Fruit fly (Drosophila melanogaster) whole organism, embryonic: ENCODE results near the gene STUB1.

Experiments
- B-H2 ChIP-seq: fragments of 200-800 bp; sonication (Bioruptor generic); optimal IDR thresholded peaks from 2 replicates; lab custom pipeline; 2018; ENCODE audit warnings: missing biosample characterization, mild to moderate bottlenecking, missing genetic modification characterization
- CG10147 ChIP-seq: fragments of 200-800 bp; sonication (Bioruptor generic); optimal IDR thresholded peaks from 2 replicates; lab custom pipeline; 2019; ENCODE audit warnings: missing biosample characterization, mild to moderate bottlenecking, missing genetic modification characterization, moderate library complexity
- CG10209 ChIP-seq: fragments of 200-800 bp; sonication (Bioruptor generic); optimal IDR thresholded peaks from 3 replicates; lab custom pipeline; 2017; ENCODE audit warnings: missing biosample characterization, mild to moderate bottlenecking, missing genetic modification characterization, missing genetic modification reagents
- CG1024 ChIP-seq: fragments of 200-800 bp; sonication (Bioruptor generic); IDR thresholded peaks from 2 replicates; pipeline ENCODE4 v1.3.6; 2022; ENCODE audit warnings: missing biosample characterization, missing genetic modification characterization
- CG12155 ChIP-seq: fragments of 200-800 bp; sonication (Bioruptor generic); optimal IDR thresholded peaks from 3 replicates; lab custom pipeline; 2016; ENCODE audit warnings: missing biosample characterization, missing genetic modification characterization
- CG12236 ChIP-seq: fragments of 200-800 bp; sonication (Bioruptor generic); optimal IDR thresholded peaks from 2 replicates; lab custom pipeline; 2016; ENCODE audit warnings: missing biosample characterization, missing genetic modification characterization
- CG14014 ChIP-seq: fragments of 200-800 bp; sonication (Bioruptor generic); IDR thresholded peaks from 2 replicates; pipeline ENCODE4 v1.3.6; 2022; ENCODE audit warnings: missing biosample characterization, missing genetic modification characterization
- CG14050 ChIP-seq: fragments of 200-800 bp; sonication (Bioruptor generic); IDR thresholded peaks from 3 replicates; pipeline ENCODE4 v1.3.6; 2022; ENCODE audit warnings: missing biosample characterization, missing genetic modification characterization
- CG15073 ChIP-seq: fragments of 200-800 bp; sonication (Bioruptor generic); optimal IDR thresholded peaks from 2 replicates; lab custom pipeline; 2016; ENCODE audit warnings: missing biosample characterization, missing genetic modification characterization
- CG15601 ChIP-seq: fragments of 200-800 bp; sonication (Bioruptor generic); optimal IDR thresholded peaks from 3 replicates; lab custom pipeline; 2019; ENCODE audit warnings: missing biosample characterization, mild to moderate bottlenecking, missing genetic modification characterization, moderate library complexity
- CG1647 ChIP-seq: fragments of 200-800 bp; sonication (Bioruptor generic); optimal IDR thresholded peaks from 3 replicates; lab custom pipeline; 2016; ENCODE audit warnings: missing biosample characterization, missing genetic modification characterization
- CG17186 ChIP-seq: fragments of 200-800 bp; sonication (Bioruptor generic); optimal IDR thresholded peaks from 3 replicates; lab custom pipeline; 2017; ENCODE audit warnings: missing biosample characterization, missing genetic modification reagents, missing genetic modification characterization
- CG17359 ChIP-seq: fragments of 200-800 bp; sonication (Bioruptor generic); optimal IDR thresholded peaks from 3 replicates; lab custom pipeline; 2018; ENCODE audit warnings: missing biosample characterization, mild to moderate bottlenecking, missing genetic modification characterization, moderate library complexity
- CG18011 ChIP-seq: fragments of 200-800 bp; sonication (Bioruptor generic); optimal IDR thresholded peaks from 2 replicates; lab custom pipeline; 2017; ENCODE audit warnings: missing biosample characterization, missing genetic modification characterization, mild to moderate bottlenecking, moderate library complexity, missing genotype
- CG2202 ChIP-seq: fragments of 200-800 bp; sonication (Bioruptor generic); optimal IDR thresholded peaks from 2 replicates; lab custom pipeline; 2018; ENCODE audit warnings: missing biosample characterization, mild to moderate bottlenecking, missing genetic modification characterization
- CG34376 ChIP-seq: fragments of 200-800 bp; sonication (Bioruptor generic); optimal IDR thresholded peaks from 2 replicates; lab custom pipeline; 2018; ENCODE audit warnings: missing biosample characterization, mild to moderate bottlenecking, missing genetic modification characterization
- CG3995 ChIP-seq: fragments of 200-800 bp; sonication (Bioruptor generic); optimal IDR thresholded peaks from 3 replicates; lab custom pipeline; 2016; ENCODE audit warnings: missing biosample characterization, missing genetic modification characterization
- CG4854 ChIP-seq: fragments of 200-800 bp; sonication (Bioruptor generic); optimal IDR thresholded peaks from 2 replicates; lab custom pipeline; 2016; ENCODE audit warnings: missing biosample characterization, missing genetic modification characterization, inconsistent platforms
- Dbx ChIP-seq: fragments of 200-800 bp; sonication (Bioruptor generic); IDR thresholded peaks from 3 replicates; pipeline ENCODE4 v1.3.6; 2022; ENCODE audit warnings: missing biosample characterization, missing genetic modification characterization
- Elba2 ChIP-seq: fragments of 200-800 bp; sonication (Bioruptor generic); optimal IDR thresholded peaks from 3 replicates; lab custom pipeline; 2016; ENCODE audit warnings: missing biosample characterization, missing genetic modification characterization
- Gug ChIP-seq: fragments of 200-800 bp; sonication (Bioruptor generic); IDR thresholded peaks from 4 replicates; pipeline ENCODE4 v1.3.6; 2022; ENCODE audit warnings: missing biosample characterization, missing genetic modification characterization
- HmgZ ChIP-seq: fragments of 200-800 bp; sonication (Bioruptor generic); optimal IDR thresholded peaks from 2 replicates; lab custom pipeline; 2018; ENCODE audit warnings: missing biosample characterization, mild to moderate bottlenecking, missing genetic modification characterization
- Jarid2 ChIP-seq: fragments of 200-800 bp; sonication (Bioruptor generic); optimal IDR thresholded peaks from 3 replicates; lab custom pipeline; 2017; ENCODE audit warnings: mild to moderate bottlenecking, missing biosample characterization, missing genetic modification reagents, missing genetic modification characterization
- MESR4 ChIP-seq: fragments of 200-800 bp; sonication (Bioruptor generic); optimal IDR thresholded peaks from 2 replicates; lab custom pipeline; 2018; ENCODE audit warnings: missing biosample characterization, mild to moderate bottlenecking, missing genetic modification characterization, moderate library complexity
- MTF-1 ChIP-seq: fragments of 200-800 bp; sonication (Bioruptor generic); optimal IDR thresholded peaks from 2 replicates; lab custom pipeline; 2018; ENCODE audit warnings: missing biosample characterization, mild to moderate bottlenecking, missing genetic modification characterization, borderline replicate concordance
- Meics ChIP-seq: fragments of 200-800 bp; sonication (Bioruptor generic); optimal IDR thresholded peaks from 2 replicates; lab custom pipeline; 2017; ENCODE audit warnings: missing biosample characterization, mild to moderate bottlenecking, missing genetic modification characterization
- Mrtf ChIP-seq: fragments of 200-800 bp; sonication (Bioruptor generic); IDR thresholded peaks from 3 replicates; pipeline ENCODE4 v1.3.6; 2022; ENCODE audit warnings: missing biosample characterization, missing genetic modification characterization
- Pdp1 ChIP-seq, 2 experiments: fragments of 200-800 bp; sonication (Bioruptor generic); optimal IDR thresholded peaks; 3 replicates each; lab custom pipeline; 2016; ENCODE audit warnings: missing biosample characterization in 2 of 2, missing genetic modification characterization in 2 of 2, mild to moderate bottlenecking in 1 of 2, moderate library complexity in 1 of 2
- Sox100B ChIP-seq: fragments of 200-800 bp; sonication (Bioruptor generic); optimal IDR thresholded peaks from 3 replicates; lab custom pipeline; 2018; ENCODE audit warnings: missing biosample characterization, mild to moderate bottlenecking, missing genetic modification characterization
- Sry-δ ChIP-seq: fragments of 200-800 bp; sonication (Bioruptor generic); optimal IDR thresholded peaks from 2 replicates; lab custom pipeline; 2016; ENCODE audit warnings: missing biosample characterization, missing genetic modification characterization
- Trl ChIP-seq, 3 experiments: fragments of >200 bp in 2 of 3; fragments of 200-800 bp in 1 of 3; sonication (Bioruptor generic) in 1 of 3; optimal IDR thresholded peaks; 2 replicates in 1 of 3; 3 replicates in 2 of 3; lab custom pipeline; 2016 to 2017; ENCODE audit warnings: missing biosample characterization in 1 of 3, missing genetic modification characterization in 1 of 3
- Xbp1 ChIP-seq: fragments of 200-800 bp; sonication (Bioruptor generic); optimal IDR thresholded peaks from 3 replicates; lab custom pipeline; 2016; ENCODE audit warnings: missing biosample characterization, mild to moderate bottlenecking, missing genetic modification characterization
- aop ChIP-seq: fragments of 200-800 bp; sonication (Bioruptor generic); IDR thresholded peaks from 2 replicates; pipeline ENCODE4 v1.3.6; 2022; ENCODE audit warnings: missing biosample characterization, missing genetic modification characterization
- bowl ChIP-seq: fragments of 200-800 bp; sonication (Bioruptor generic); IDR thresholded peaks from 2 replicates; pipeline ENCODE4 v1.3.6; 2022; ENCODE audit warnings: missing biosample characterization, missing genetic modification characterization
- bsh ChIP-seq, 2 experiments: fragments of 200-800 bp; sonication (Bioruptor generic); optimal IDR thresholded peaks; 2 replicates each; lab custom pipeline; 2017 to 2018; ENCODE audit warnings: mild to moderate bottlenecking in 2 of 2, missing biosample characterization in 2 of 2, missing genetic modification characterization in 2 of 2, moderate library complexity in 1 of 2
- disco-r ChIP-seq: fragments of 200-800 bp; sonication (Bioruptor generic); optimal IDR thresholded peaks from 2 replicates; lab custom pipeline; 2016; ENCODE audit warnings: missing biosample characterization, missing genetic modification characterization
- emc ChIP-seq: fragments of 200-800 bp; sonication (Bioruptor generic); optimal IDR thresholded peaks from 2 replicates; lab custom pipeline; 2016; ENCODE audit warnings: missing biosample characterization, missing genetic modification characterization
- eve ChIP-seq, 2 experiments: fragments of >200 bp; optimal IDR thresholded peaks; 2 replicates each; lab custom pipeline; 2017; ENCODE audit warnings: missing biosample characterization in 2 of 2, missing genetic modification characterization in 2 of 2
- fu2 ChIP-seq: fragments of 200-800 bp; sonication (Bioruptor generic); optimal IDR thresholded peaks from 2 replicates; lab custom pipeline; 2016; ENCODE audit warnings: missing biosample characterization, missing genetic modification characterization
- gem ChIP-seq: fragments of 200-800 bp; sonication (Bioruptor generic); optimal IDR thresholded peaks from 2 replicates; lab custom pipeline; 2019; ENCODE audit warnings: missing biosample characterization, mild to moderate bottlenecking, missing genetic modification characterization, moderate library complexity
- ind ChIP-seq: fragments of 200-800 bp; sonication (Bioruptor generic); optimal IDR thresholded peaks from 3 replicates; lab custom pipeline; 2016; ENCODE audit warnings: missing biosample characterization, missing genetic modification characterization
- lov ChIP-seq, 2 experiments: fragments of 200-800 bp in 1 of 2; fragments of >200 bp in 1 of 2; sonication (Bioruptor generic) in 1 of 2; IDR thresholded peaks in 1 of 2; optimal IDR thresholded peaks in 1 of 2; 2 replicates in 1 of 2; 3 replicates in 1 of 2; pipeline versions ENCODE4 v1.3.6 to Lab custom; 2017 to 2022; ENCODE audit warnings: missing biosample characterization in 1 of 2, missing genetic modification characterization in 1 of 2
- luna ChIP-seq: fragments of 200-800 bp; sonication (Bioruptor generic); optimal IDR thresholded peaks from 2 replicates; lab custom pipeline; 2016; ENCODE audit warnings: missing biosample characterization, missing genetic modification characterization
- org-1 ChIP-seq: fragments of 200-800 bp; sonication (Bioruptor generic); optimal IDR thresholded peaks from 2 replicates; lab custom pipeline; 2017; ENCODE audit warnings: missing biosample characterization, missing genetic modification characterization
- phol ChIP-seq: fragments of 200-800 bp; sonication (Bioruptor generic); optimal IDR thresholded peaks from 3 replicates; lab custom pipeline; 2018; ENCODE audit warnings: missing biosample characterization, mild to moderate bottlenecking, missing genetic modification characterization, moderate library complexity
- seq ChIP-seq: fragments of 200-800 bp; sonication (Bioruptor generic); IDR thresholded peaks from 2 replicates; pipeline ENCODE4 v1.3.6; 2022; ENCODE audit warnings: missing biosample characterization, missing genetic modification characterization
- shn ChIP-seq: fragments of 200-800 bp; sonication (Bioruptor generic); optimal IDR thresholded peaks from 3 replicates; lab custom pipeline; 2016; ENCODE audit warnings: missing biosample characterization, missing genetic modification characterization
- sqz ChIP-seq: fragments of 200-800 bp; sonication (Bioruptor generic); optimal IDR thresholded peaks from 3 replicates; lab custom pipeline; 2018; ENCODE audit warnings: missing biosample characterization, mild to moderate bottlenecking, missing genetic modification characterization

STUB1 gene

dm6 chr2L:10395642-10396487 is 41.5 kb upstream of the STUB1 start, which contains the start of gene Mdh1 (continued):
- TF ChIP-seq MTF-1 (GFP tag; lab: Kevin White, UChicago) (no peak), CG15073 (GFP tag; lab: Kevin White, UChicago) (no peak), org-1 (GFP tag; lab: Kevin White, UChicago) (no peak), seq (GFP tag; lab: Robert Waterston, UW) (no peak), CG2202 (no peak), Sox100B (GFP tag; lab: Kevin White, UChicago) (no peak), CG1647 (GFP tag; lab: Kevin White, UChicago) (no peak), Pdp1 (GFP tag; optimal IDR thresholded peaks at IDR 0.05; lab: Kevin White, UChicago) (peak in 1 of 2 experiments; percentile 88), CG10147 (GFP tag; lab: Kevin White, UChicago) (no peak), luna (GFP tag; lab: Kevin White, UChicago) (no peak), CG4854 (GFP tag; lab: Kevin White, UChicago) (no peak), CG1024 (GFP tag; lab: Robert Waterston, UW) (no peak), CG17359 (tag; lab: Kevin White, UChicago) (no peak), CG14050 (GFP tag; lab: Robert Waterston, UW) (no peak), Meics (GFP tag; lab: Kevin White, UChicago) (no peak), Elba2 (GFP tag; lab: Kevin White, UChicago) (peak; percentile 92), CG17186 (GFP tag; lab: Kevin White, UChicago) (peak; percentile 35), ind (GFP tag; lab: Kevin White, UChicago) (no peak), sqz (GFP tag; lab: Kevin White, UChicago) (no peak), aop (no peak), emc (GFP tag; lab: Kevin White, UChicago) (no peak), eve (GFP tag; optimal IDR thresholded peaks at IDR 0.05; lab: Kevin White, UChicago) (peak in 1 of 2 experiments; percentile 67), CG18011 (GFP tag; lab: Kevin White, UChicago) (no peak), Jarid2 (GFP tag; lab: Kevin White, UChicago) (no peak), phol (tag; lab: Kevin White, UChicago) (peak; percentile 25), disco-r (GFP tag; lab: Kevin White, UChicago) (no peak), shn (GFP tag; lab: Kevin White, UChicago) (no peak), CG14014 (GFP tag; lab: Robert Waterston, UW) (no peak), HmgZ (tag; lab: Kevin White, UChicago) (no peak), Trl (optimal IDR thresholded peaks at IDR 0.05; lab: Kevin White, UChicago) (no peak), Trl (GFP tag; optimal IDR thresholded peaks at IDR 0.05; lab: Kevin White, UChicago) (no peak), Mrtf (no peak), CG12236 (GFP tag; lab: Kevin White, UChicago) (no peak), CG15601 (no peak), CG10209 (GFP tag; lab: Kevin White, UChicago) (no peak), Sry-δ (GFP tag; lab: Kevin White, UChicago) (peak; percentile 53), bsh (GFP tag; optimal IDR thresholded peaks at IDR 0.05; lab: Kevin White, UChicago) (no peak), gem (tag; lab: Kevin White, UChicago) (no peak), Xbp1 (GFP tag; lab: Kevin White, UChicago) (no peak), CG3995 (GFP tag; lab: Kevin White, UChicago) (peak; percentile 99), B-H2 (GFP tag; lab: Kevin White, UChicago) (no peak), CG34376 (GFP tag; lab: Kevin White, UChicago) (peak; percentile 37), CG12155 (no peak), lov (optimal IDR thresholded peaks at IDR 0.05; lab: Kevin White, UChicago) (no peak), lov (GFP tag; IDR thresholded peaks at IDR 0.05; lab: Robert Waterston, UW) (no peak), bowl (GFP tag; lab: Robert Waterston, UW) (no peak), MESR4 (GFP tag; lab: Kevin White, UChicago) (peak; percentile 70), fu2 (GFP tag; lab: Kevin White, UChicago) (no peak), Dbx (GFP tag; lab: Robert Waterston, UW) (no peak), Gug (GFP tag; lab: Robert Waterston, UW) (no peak)
